Fruit fly (Drosophila melanogaster) whole organism, prepupa: ENCODE measurements around the gene CrebA.

Experiments used
- Blimp-1 ChIP-seq: fragments of 200-800 bp; sonication (Bioruptor generic); optimal IDR thresholded peaks from 3 replicates; lab custom pipeline; 2017; ENCODE audit warnings: missing biosample characterization, missing genetic modification characterization, mild to moderate bottlenecking, moderate library complexity, missing genetic modification reagents
- CG10631 ChIP-seq: fragments of 200-800 bp; sonication (Bioruptor generic); optimal IDR thresholded peaks from 2 replicates; lab custom pipeline; 2016; ENCODE audit warnings: missing biosample characterization, missing genetic modification characterization
- CG11294 ChIP-seq: fragments of 200-800 bp; sonication (Bioruptor generic); IDR thresholded peaks from 2 replicates; pipeline ENCODE4 v1.3.6; 2022; ENCODE audit warnings: missing biosample characterization, missing genetic modification characterization
- CG11762 ChIP-seq: fragments of 200-800 bp; sonication (Bioruptor generic); optimal IDR thresholded peaks from 3 replicates; lab custom pipeline; 2016; ENCODE audit warnings: missing biosample characterization, missing genetic modification characterization; ENCODE audit not compliant: insufficient read depth
- CG15336 ChIP-seq: fragments of 200-800 bp; sonication (Bioruptor generic); IDR thresholded peaks from 2 replicates; pipeline ENCODE4 v1.3.6; 2022; ENCODE audit warnings: missing biosample characterization, missing genetic modification characterization
- CG1621 ChIP-seq: fragments of 200-800 bp; sonication (Bioruptor generic); optimal IDR thresholded peaks from 3 replicates; lab custom pipeline; 2018; ENCODE audit warnings: missing biosample characterization, mild to moderate bottlenecking, missing genetic modification characterization
- CG16779 ChIP-seq: fragments of 200-800 bp; sonication (Bioruptor generic); optimal IDR thresholded peaks from 3 replicates; lab custom pipeline; 2017; ENCODE audit warnings: missing biosample characterization, mild to moderate bottlenecking, missing genetic modification characterization
- CG3032 ChIP-seq: fragments of 200-800 bp; optimal IDR thresholded peaks from 2 replicates; lab custom pipeline; 2019; ENCODE audit warnings: missing biosample characterization, mild to moderate bottlenecking, missing genetic modification characterization, moderate library complexity
- CG31627 ChIP-seq: fragments of 200-800 bp; sonication (Bioruptor generic); optimal IDR thresholded peaks from 3 replicates; lab custom pipeline; 2016; ENCODE audit warnings: missing biosample characterization, missing genetic modification characterization
- CG34406 ChIP-seq: fragments of 200-800 bp; sonication (Bioruptor generic); optimal IDR thresholded peaks from 3 replicates; lab custom pipeline; 2016; ENCODE audit warnings: missing biosample characterization, missing genetic modification characterization
- CG4318 ChIP-seq: fragments of 200-800 bp; sonication (Bioruptor generic); optimal IDR thresholded peaks from 3 replicates; lab custom pipeline; 2017; ENCODE audit warnings: missing biosample characterization, mild to moderate bottlenecking, missing genetic modification characterization
- CG6163 ChIP-seq: fragments of 200-800 bp; sonication (Bioruptor generic); IDR thresholded peaks from 3 replicates; pipeline ENCODE4 v1.3.6; 2022; ENCODE audit warnings: missing biosample characterization, missing genetic modification characterization
- CG6276 ChIP-seq: fragments of 200-800 bp; sonication (Bioruptor generic); optimal IDR thresholded peaks from 2 replicates; lab custom pipeline; 2017; ENCODE audit warnings: missing biosample characterization, mild to moderate bottlenecking, missing genetic modification characterization
- CG6792 ChIP-seq: fragments of 200-800 bp; sonication (Bioruptor generic); optimal IDR thresholded peaks from 3 replicates; lab custom pipeline; 2016; ENCODE audit warnings: missing biosample characterization, missing genetic modification characterization
- CG6808 ChIP-seq: fragments of 200-800 bp; sonication (Bioruptor generic); optimal IDR thresholded peaks from 3 replicates; lab custom pipeline; 2017; ENCODE audit warnings: missing biosample characterization, missing genetic modification characterization, mild to moderate bottlenecking, moderate library complexity, missing genetic modification reagents
- CG6854 ChIP-seq: fragments of 200-800 bp; sonication (Bioruptor generic); optimal IDR thresholded peaks from 2 replicates; lab custom pipeline; 2017; ENCODE audit warnings: missing biosample characterization, mild to moderate bottlenecking, missing genetic modification characterization
- CG7368 ChIP-seq: fragments of 200-800 bp; sonication (Bioruptor generic); optimal IDR thresholded peaks from 3 replicates; lab custom pipeline; 2016; ENCODE audit warnings: missing biosample characterization, missing genetic modification characterization
- CG8119 ChIP-seq: fragments of 200-800 bp; sonication (Bioruptor generic); IDR thresholded peaks from 3 replicates; pipeline ENCODE4 v1.3.6; 2022; ENCODE audit warnings: missing biosample characterization, missing genetic modification characterization
- CG8632 ChIP-seq: fragments of 200-800 bp; sonication (Bioruptor generic); optimal IDR thresholded peaks from 3 replicates; lab custom pipeline; 2016; ENCODE audit warnings: missing biosample characterization, missing genetic modification characterization
- Eip75B ChIP-seq: fragments of 200-800 bp; sonication (Bioruptor generic); optimal IDR thresholded peaks from 3 replicates; lab custom pipeline; 2016; ENCODE audit warnings: missing biosample characterization, missing genetic modification characterization
- Ets21C ChIP-seq: fragments of 200-800 bp; sonication (Bioruptor generic); optimal IDR thresholded peaks from 3 replicates; lab custom pipeline; 2016; ENCODE audit warnings: missing biosample characterization, missing genetic modification characterization
- Gug ChIP-seq: fragments of 200-800 bp; sonication (Bioruptor generic); IDR thresholded peaks from 2 replicates; pipeline ENCODE4 v1.3.6; 2022; ENCODE audit warnings: missing biosample characterization, missing genetic modification characterization
- Hr39 ChIP-seq: fragments of 200-800 bp; sonication (Bioruptor generic); optimal IDR thresholded peaks from 2 replicates; lab custom pipeline; 2016; ENCODE audit warnings: missing biosample characterization, missing genetic modification characterization
- Hr4 ChIP-seq: fragments of 200-800 bp; sonication (Bioruptor generic); optimal IDR thresholded peaks from 3 replicates; lab custom pipeline; 2016; ENCODE audit warnings: missing biosample characterization, missing genetic modification characterization
- Lpt ChIP-seq: fragments of 200-800 bp; sonication (Bioruptor generic); optimal IDR thresholded peaks from 3 replicates; lab custom pipeline; 2016; ENCODE audit warnings: missing biosample characterization, missing genetic modification characterization
- Met ChIP-seq: fragments of 200-800 bp; sonication (Bioruptor generic); optimal IDR thresholded peaks from 3 replicates; lab custom pipeline; 2016; ENCODE audit warnings: missing biosample characterization, missing genetic modification characterization
- Smox ChIP-seq: fragments of 200-800 bp; sonication (Bioruptor generic); optimal IDR thresholded peaks from 3 replicates; lab custom pipeline; 2016; ENCODE audit warnings: missing biosample characterization, missing genetic modification characterization
- Sox14 ChIP-seq: fragments of 200-800 bp; sonication (Bioruptor generic); optimal IDR thresholded peaks from 3 replicates; lab custom pipeline; 2016; ENCODE audit warnings: missing biosample characterization, missing genetic modification characterization
- Sox15 ChIP-seq: fragments of 200-800 bp; sonication (Bioruptor generic); optimal IDR thresholded peaks from 3 replicates; lab custom pipeline; 2016; ENCODE audit warnings: missing biosample characterization, missing genetic modification characterization
- cyc ChIP-seq: fragments of 200-800 bp; sonication (Bioruptor generic); optimal IDR thresholded peaks from 3 replicates; lab custom pipeline; 2016; ENCODE audit warnings: missing biosample characterization, missing genetic modification characterization
- dac ChIP-seq: fragments of 200-800 bp; sonication (Bioruptor generic); optimal IDR thresholded peaks from 2 replicates; lab custom pipeline; 2017; ENCODE audit warnings: missing biosample characterization, mild to moderate bottlenecking, missing genetic modification characterization
- dsx ChIP-seq: fragments of 200-800 bp; optimal IDR thresholded peaks from 3 replicates; lab custom pipeline; 2019; ENCODE audit warnings: missing biosample characterization, mild to moderate bottlenecking, missing genetic modification characterization, moderate library complexity; ENCODE audit not compliant: poor library complexity, severe bottlenecking
- esn ChIP-seq: fragments of 200-800 bp; sonication (Bioruptor generic); optimal IDR thresholded peaks from 2 replicates; lab custom pipeline; 2016; ENCODE audit warnings: missing biosample characterization, mild to moderate bottlenecking, missing genetic modification characterization, moderate library complexity
- fd59A ChIP-seq: fragments of 200-800 bp; sonication (Bioruptor generic); optimal IDR thresholded peaks from 2 replicates; lab custom pipeline; 2017; ENCODE audit warnings: missing biosample characterization, mild to moderate bottlenecking, missing genetic modification characterization, missing genetic modification reagents
- fd85E ChIP-seq: fragments of 200-800 bp; sonication (Bioruptor generic); optimal IDR thresholded peaks from 3 replicates; lab custom pipeline; 2016; ENCODE audit warnings: missing biosample characterization, missing genetic modification characterization
- fkh ChIP-seq: fragments of 200-800 bp; sonication (Bioruptor generic); optimal IDR thresholded peaks from 3 replicates; lab custom pipeline; 2017; ENCODE audit warnings: missing biosample characterization, mild to moderate bottlenecking, missing genetic modification characterization, moderate library complexity
- lz ChIP-seq: fragments of 200-800 bp; sonication (Bioruptor generic); optimal IDR thresholded peaks from 3 replicates; lab custom pipeline; 2016; ENCODE audit warnings: missing biosample characterization, missing genetic modification characterization
- pdm3 ChIP-seq: fragments of 200-800 bp; sonication (Bioruptor generic); optimal IDR thresholded peaks from 3 replicates; lab custom pipeline; 2016; ENCODE audit warnings: missing biosample characterization, missing genetic modification characterization
- spab ChIP-seq: fragments of 200-800 bp; sonication (Bioruptor generic); optimal IDR thresholded peaks from 2 replicates; lab custom pipeline; 2017; ENCODE audit warnings: missing biosample characterization, mild to moderate bottlenecking, missing genetic modification characterization, missing genetic modification reagents
- topi ChIP-seq: fragments of 200-800 bp; sonication (Bioruptor generic); optimal IDR thresholded peaks from 3 replicates; lab custom pipeline; 2016; ENCODE audit warnings: missing biosample characterization, missing genetic modification characterization
- vri ChIP-seq: fragments of 200-800 bp; sonication (Bioruptor generic); optimal IDR thresholded peaks from 3 replicates; lab custom pipeline; 2016; ENCODE audit warnings: missing biosample characterization, mild to moderate bottlenecking, missing genetic modification characterization

The CrebA gene

dm6 chr3L:15544455-15545415 is 9.5 kb downstream of the CrebA start (continued):
- TF ChIP-seq CG16779 (tag; lab: Kevin White, UChicago) (no peak), fd59A (no peak), Gug (GFP tag; lab: Robert Waterston, UW) (no peak), Sox14 (peak; percentile 35), topi (GFP tag; lab: Kevin White, UChicago) (peak; percentile 57), CG10631 (GFP tag; lab: Kevin White, UChicago) (peak; percentile 44), cyc (GFP tag; lab: Kevin White, UChicago) (peak; percentile 59), CG1621 (tag; lab: Kevin White, UChicago) (no peak), Hr39 (GFP tag; lab: Kevin White, UChicago) (peak; percentile 68), dsx (no peak), Blimp-1 (GFP tag; lab: Kevin White, UChicago) (peak; percentile 36)

- TF ChIP-seq CG8632 (no peak), CG15336 (GFP tag; lab: Robert Waterston, UW) (no peak), pdm3 (GFP tag; lab: Kevin White, UChicago) (no peak), Blimp-1 (GFP tag; lab: Kevin White, UChicago) (no peak), lz (GFP tag; lab: Kevin White, UChicago) (no peak), dsx (no peak), vri (peak; percentile 94)
Measured at dm6 chr3L:15547187-15547790, 12.1 kb downstream of the CrebA start.

dm6 chr3L:15548843-15549242 is 13.6 kb downstream of the CrebA start:
- peak; percentile 50 for TF ChIP-seq vri
- TF ChIP-seq fkh (GFP tag; lab: Kevin White, UChicago): peak; percentile 86
- no peak for TF ChIP-seq fd59A

dm6 chr3L:15553993-15554644 is 18.9 kb downstream of the CrebA start, which contains the start of gene AGO2:
AGO2 (plus strand) TSS chr3L:15554113.
- TF ChIP-seq esn (GFP tag; lab: Kevin White, UChicago) (peak; percentile 43), Hr4 (GFP tag; lab: Kevin White, UChicago) (no peak), fd59A (no peak), dac (GFP tag; lab: Kevin White, UChicago) (peak; percentile 56), Lpt (GFP tag; lab: Kevin White, UChicago) (peak; percentile 87), Hr39 (GFP tag; lab: Kevin White, UChicago) (no peak), CG34406 (GFP tag; lab: Kevin White, UChicago) (no peak), Sox15 (GFP tag; lab: Kevin White, UChicago) (no peak), Met (GFP tag; lab: Kevin White, UChicago) (peak; percentile 19), CG15336 (GFP tag; lab: Robert Waterston, UW) (peak; percentile 44; the same call in 1 of the 2 replicates), CG7368 (GFP tag; lab: Kevin White, UChicago) (peak; percentile 84), Ets21C (GFP tag; lab: Kevin White, UChicago) (no peak), CG6808 (GFP tag; lab: Kevin White, UChicago) (peak; percentile 91), CG6163 (GFP tag; lab: Robert Waterston, UW) (no peak), CG6276 (peak; percentile 97), lz (GFP tag; lab: Kevin White, UChicago) (no peak), CG6792 (GFP tag; lab: Kevin White, UChicago) (no peak), CG4318 (GFP tag; lab: Kevin White, UChicago) (no peak), Blimp-1 (GFP tag; lab: Kevin White, UChicago) (peak; percentile 56), CG3032 (tag; lab: Kevin White, UChicago) (peak; percentile 85), CG6854 (peak; percentile 67), CG11294 (no peak; the same call in 1 of the 2 replicates), CG8119 (GFP tag; lab: Robert Waterston, UW) (no peak), Eip75B (GFP tag; lab: Kevin White, UChicago) (peak; percentile 54), fkh (GFP tag; lab: Kevin White, UChicago) (no peak), vri (peak; percentile 30), topi (GFP tag; lab: Kevin White, UChicago) (peak; percentile 50), Smox (GFP tag; lab: Kevin White, UChicago) (no peak), CG31627 (GFP tag; lab: Kevin White, UChicago) (no peak), fd85E (GFP tag; lab: Kevin White, UChicago) (peak; percentile 60), spab (peak; percentile 91), CG11762 (GFP tag; lab: Kevin White, UChicago) (peak; percentile 78)
